Worm (Caenorhabditis elegans): ENCODE data around the gene C08B6.14.

Gene C08B6.14

ce11 chrV:10073793-10074192 lies 28.0 kb downstream of the C08B6.14 start, which contains the start of gene F57A8.6:
F57A8.6 (minus strand) TSS chrV:10073893.
- TF ChIP-seq unc-62 (GFP tag; optimal IDR thresholded peaks at IDR 0.05), result no peak

ce11 chrV:10072721-10073120 lies 29.1 kb downstream of the C08B6.14 start:
- no peak for TF ChIP-seq unc-62 (GFP tag; optimal IDR thresholded peaks at IDR 0.05)

DNA sequence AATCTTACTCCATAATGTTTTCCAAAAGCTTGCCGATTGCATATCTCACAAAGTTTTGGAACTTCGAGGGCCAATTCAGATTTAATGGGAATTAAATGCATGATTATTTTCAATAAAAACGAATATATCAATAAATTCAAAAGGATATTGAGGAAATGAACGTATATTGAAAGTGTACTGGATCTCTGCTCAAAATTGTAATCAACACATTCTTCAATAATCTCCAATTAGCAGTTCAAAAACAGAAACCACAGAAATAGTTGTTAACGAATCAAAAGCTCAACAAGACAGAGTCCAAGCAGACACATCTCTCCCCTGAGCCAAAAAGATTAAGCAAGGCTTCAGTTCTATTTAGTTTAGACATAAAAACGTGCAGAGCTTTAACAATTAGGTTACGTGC lies 31.3 kb downstream of the C08B6.14 start, which contains the start of gene nhr-192:
Gene nhr-192, minus strand, starts transcription at position 101 of the 400 bp plus-strand sequence.
- TF ChIP-seq unc-62 (GFP tag; optimal IDR thresholded peaks at IDR 0.05), result no peak

ce11 chrV:10066769-10067168 lies 35.0 kb downstream of the C08B6.14 start, which contains the start of gene npr-39:
npr-39 (plus strand) TSS chrV:10067069.
- TF ChIP-seq unc-62 (GFP tag; optimal IDR thresholded peaks at IDR 0.05), result no peak

ce11 chrV:10065679-10066078 lies 36.1 kb downstream of the C08B6.14 start:
- no peak for TF ChIP-seq unc-62 (GFP tag; optimal IDR thresholded peaks at IDR 0.05)

ce11 chrV:10064221-10064620 lies 37.6 kb downstream of the C08B6.14 start, which contains the start of gene fipr-13:
fipr-13 (plus strand) TSS chrV:10064521.
- TF ChIP-seq unc-62 (GFP tag; optimal IDR thresholded peaks at IDR 0.05), result no peak

DNA sequence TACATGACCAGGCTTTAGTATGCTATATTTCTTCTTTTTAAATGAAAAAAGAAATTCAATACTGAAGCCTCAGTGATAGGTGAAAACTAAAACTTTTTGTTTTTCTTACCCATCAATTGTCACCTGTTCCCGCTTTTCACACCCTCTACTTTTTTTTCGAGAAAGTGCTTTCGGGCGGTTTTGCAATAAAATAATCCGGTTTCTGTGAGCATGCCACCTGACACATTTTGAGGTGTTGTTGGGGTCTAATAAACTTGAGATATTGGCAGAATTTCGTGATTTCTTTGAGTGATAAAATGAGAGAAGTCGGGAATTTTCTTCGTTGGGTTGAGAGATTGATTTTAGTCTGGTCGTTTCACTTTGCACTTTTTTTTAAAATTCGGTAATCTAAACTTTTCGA lies 41.8 kb downstream of the C08B6.14 start:
- TF ChIP-seq unc-62 (GFP tag; optimal IDR thresholded peaks at IDR 0.05), result no peak

DNA sequence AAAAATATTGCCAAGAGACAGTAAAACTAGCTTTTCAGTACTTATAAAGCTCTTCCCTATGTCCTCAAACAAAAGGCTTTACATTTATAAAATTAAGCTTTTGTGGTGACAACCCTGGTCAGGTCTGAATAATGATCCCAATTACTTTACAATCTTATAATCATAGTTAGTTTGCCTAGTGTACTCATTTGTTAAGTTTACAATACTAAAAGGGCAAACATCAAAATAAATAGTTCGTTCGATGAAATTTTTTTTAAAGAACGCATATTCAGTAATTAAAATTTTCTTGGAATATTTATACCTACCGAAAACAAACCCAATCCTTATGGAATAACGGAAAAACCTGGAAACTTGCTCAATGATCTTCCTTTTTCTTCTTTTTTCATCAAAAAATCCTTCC lies 43.1 kb downstream of the C08B6.14 start:
- no peak for TF ChIP-seq unc-62 (GFP tag; optimal IDR thresholded peaks at IDR 0.05)

DNA sequence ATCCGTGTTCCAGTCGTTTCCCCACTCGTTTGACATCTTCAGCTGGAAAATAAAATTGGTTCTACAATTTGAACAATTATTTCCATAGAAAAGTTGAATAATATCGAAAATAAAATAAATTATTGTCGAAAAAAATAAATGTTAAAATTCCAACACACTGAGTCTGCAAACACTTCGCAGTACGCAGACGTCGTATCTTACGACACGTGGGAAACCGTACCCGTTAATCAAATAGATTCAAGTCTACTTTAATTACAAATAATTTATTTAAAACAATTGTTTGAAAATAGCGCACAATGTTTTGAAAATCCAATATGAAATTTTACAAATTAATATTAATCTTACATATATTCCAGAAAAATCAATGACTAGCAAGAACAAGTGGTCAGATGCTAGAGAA lies 46.9 kb downstream of the C08B6.14 start, which contains the start of gene yif-1:
Gene yif-1, minus strand, starts transcription at position 42 of the 400 bp plus-strand sequence.
- TF ChIP-seq unc-62 (GFP tag; optimal IDR thresholded peaks at IDR 0.05), result no peak

ce11 chrV:10051855-10052254 lies 50.0 kb downstream of the C08B6.14 start, which contains the start of gene str-118:
str-118 (plus strand) TSS chrV:10052155.
- no peak for TF ChIP-seq unc-62 (GFP tag; optimal IDR thresholded peaks at IDR 0.05)

Measured in whole organism, dauer.